Worm (Caenorhabditis elegans) whole organism, L3 larva: ENCODE data around the gene F08D12.15.

ENCODE experiments used
- fkh-10 ChIP-seq: sonication (generic microtip); optimal IDR thresholded peaks from 2 replicates; lab custom pipeline; 2017; ENCODE audit warnings: missing biosample characterization, missing genetic modification reagents, missing genetic modification characterization
- nhr-25 ChIP-seq: sonication (generic microtip); optimal IDR thresholded peaks from 2 replicates; lab custom pipeline; 2017; ENCODE audit warnings: missing biosample characterization, missing genetic modification characterization
- nhr-28 ChIP-seq: fragments of 150-350 bp; optimal IDR thresholded peaks from 2 replicates; lab custom pipeline; 2014; ENCODE audit warnings: missing biosample characterization, missing genetic modification characterization

ce11 chrII:2770788-2771187, 4.4 kb downstream of the F08D12.15 start, which contains the start of gene fbxb-105:
- TF ChIP-seq nhr-28 (tag; lab: Kevin White, UChicago) (no peak), fkh-10 (GFP tag; lab: Kevin White, UChicago) (no peak), nhr-25 (no peak)
